Fruit fly (Drosophila melanogaster) whole organism, pupa: ENCODE results near the gene eIF3l.

Experiments used
- CG10348 ChIP-seq: fragments of 200-800 bp; sonication (Bioruptor generic); IDR thresholded peaks from 2 replicates; pipeline ENCODE4 v1.3.6; 2022; ENCODE audit warnings: missing biosample characterization, missing genetic modification characterization
- CG13204 ChIP-seq: fragments of 200-800 bp; sonication (Bioruptor generic); optimal IDR thresholded peaks from 2 replicates; lab custom pipeline; 2018; ENCODE audit warnings: missing biosample characterization, mild to moderate bottlenecking, missing genetic modification characterization, moderate library complexity
- CG14655 ChIP-seq: fragments of 200-800 bp; sonication (Bioruptor generic); optimal IDR thresholded peaks from 3 replicates; lab custom pipeline; 2017; ENCODE audit warnings: mild to moderate bottlenecking, missing biosample characterization, missing genetic modification reagents, missing genetic modification characterization
- CG32121 ChIP-seq: fragments of 200-800 bp; sonication (Bioruptor generic); IDR thresholded peaks from 2 replicates; pipeline ENCODE4 v1.3.6; 2022; ENCODE audit warnings: missing biosample characterization, missing genetic modification characterization
- CG8159 ChIP-seq: fragments of 200-800 bp; sonication (Bioruptor generic); optimal IDR thresholded peaks from 3 replicates; lab custom pipeline; 2018; ENCODE audit warnings: missing biosample characterization, mild to moderate bottlenecking, missing genetic modification characterization, moderate library complexity
- CG8301 ChIP-seq: fragments of 200-800 bp; sonication (Bioruptor generic); optimal IDR thresholded peaks from 2 replicates; lab custom pipeline; 2018; ENCODE audit warnings: missing biosample characterization, mild to moderate bottlenecking, missing genetic modification characterization
- CG9948 ChIP-seq: fragments of 200-800 bp; sonication (Bioruptor generic); optimal IDR thresholded peaks from 2 replicates; lab custom pipeline; 2018; ENCODE audit warnings: missing biosample characterization, mild to moderate bottlenecking, missing genetic modification characterization, moderate library complexity
- D1 ChIP-seq: fragments of 200-800 bp; sonication (Bioruptor generic); optimal IDR thresholded peaks from 2 replicates; lab custom pipeline; 2018; ENCODE audit warnings: missing biosample characterization, mild to moderate bottlenecking, missing genetic modification characterization, moderate library complexity
- EcR ChIP-seq: fragments of 200-800 bp; sonication (Bioruptor generic); optimal IDR thresholded peaks from 3 replicates; lab custom pipeline; 2019; ENCODE audit warnings: missing biosample characterization, missing genetic modification characterization, mild to moderate bottlenecking, moderate library complexity, missing genetic modification reagents
- Pif1A ChIP-seq: fragments of 200-800 bp; sonication (Bioruptor generic); optimal IDR thresholded peaks from 3 replicates; lab custom pipeline; 2016; ENCODE audit warnings: missing biosample characterization, missing genetic modification characterization
- Pif1B ChIP-seq: fragments of 200-800 bp; sonication (Bioruptor generic); optimal IDR thresholded peaks from 3 replicates; lab custom pipeline; 2016; ENCODE audit warnings: missing biosample characterization, missing genetic modification characterization
- Snoo ChIP-seq: fragments of 200-800 bp; sonication (Bioruptor generic); optimal IDR thresholded peaks from 3 replicates; lab custom pipeline; 2017; ENCODE audit warnings: missing biosample characterization, mild to moderate bottlenecking, missing genetic modification characterization, inconsistent platforms
- rn ChIP-seq: fragments of 200-800 bp; sonication (Bioruptor generic); IDR thresholded peaks from 2 replicates; pipeline ENCODE4 v1.3.6; 2022; ENCODE audit warnings: missing biosample characterization, missing genetic modification characterization

- TF ChIP-seq Snoo (tag; lab: Kevin White, UChicago) (no peak), CG13204 (GFP tag; lab: Kevin White, UChicago) (no peak), CG9948 (no peak), rn (no peak), Pif1A (no peak), CG14655 (GFP tag; lab: Kevin White, UChicago) (no peak), EcR (GFP tag; lab: Kevin White, UChicago) (no peak), CG32121 (GFP tag; lab: Robert Waterston, UW) (no peak), Pif1B (GFP tag; lab: Kevin White, UChicago) (no peak), CG8301 (tag; lab: Kevin White, UChicago) (no peak), CG10348 (GFP tag; lab: Robert Waterston, UW) (no peak), D1 (no peak), CG8159 (tag; lab: Kevin White, UChicago) (no peak)
These were observed 1.1 kb upstream of the eIF3l start for dm6 chr3L:12146970-12147369.
